Fruit fly (Drosophila melanogaster) whole organism, wandering third instar larva: ENCODE results near the gene CG42660.

Experiments used
- CG9705 ChIP-seq: fragments of 200-800 bp; sonication (Bioruptor generic); optimal IDR thresholded peaks from 2 replicates; lab custom pipeline; 2018; ENCODE audit warnings: missing biosample characterization, mild to moderate bottlenecking, missing genetic modification characterization
- Myc ChIP-seq: fragments of >200 bp; optimal IDR thresholded peaks from 2 replicates; lab custom pipeline; 2017
- N ChIP-seq: fragments of >200 bp; optimal IDR thresholded peaks from 2 replicates; lab custom pipeline; 2018; ENCODE audit warnings: missing biosample characterization, missing external identifiers, missing genetic modification characterization
- dl ChIP-seq, 2 experiments: fragments of 175-275, 200-275 bp in 1 of 2; fragments of 200-275 bp in 1 of 2; sonication (Bioruptor generic); optimal IDR thresholded peaks; lab custom pipeline; 2018; ENCODE audit warnings: mild to moderate bottlenecking in 2 of 2, missing biosample characterization in 2 of 2, missing genetic modification characterization in 2 of 2, moderate library complexity in 2 of 2; ENCODE audit not compliant: partially characterized antibody in 2 of 2, insufficient read depth in 1 of 2
- dmrt93B ChIP-seq: fragments of 200-800 bp; sonication (Bioruptor generic); optimal IDR thresholded peaks from 2 replicates; lab custom pipeline; 2018; ENCODE audit warnings: missing biosample characterization, mild to moderate bottlenecking, missing genetic modification characterization
- foxo ChIP-seq, 2 experiments: fragments of 200-800 bp; sonication (Bioruptor generic); optimal IDR thresholded peaks; 2 replicates in 1 of 2; 3 replicates in 1 of 2; lab custom pipeline; 2016 to 2017; ENCODE audit warnings: missing biosample characterization in 2 of 2, missing genetic modification characterization in 2 of 2
- pan ChIP-seq: fragments of >200 bp; optimal IDR thresholded peaks from 2 replicates; lab custom pipeline; 2017
- psq ChIP-seq: fragments of 200-800 bp; sonication (Bioruptor generic); optimal IDR thresholded peaks from 3 replicates; lab custom pipeline; 2017; ENCODE audit warnings: missing biosample characterization, mild to moderate bottlenecking, missing genetic modification characterization, moderate library complexity

DNA sequence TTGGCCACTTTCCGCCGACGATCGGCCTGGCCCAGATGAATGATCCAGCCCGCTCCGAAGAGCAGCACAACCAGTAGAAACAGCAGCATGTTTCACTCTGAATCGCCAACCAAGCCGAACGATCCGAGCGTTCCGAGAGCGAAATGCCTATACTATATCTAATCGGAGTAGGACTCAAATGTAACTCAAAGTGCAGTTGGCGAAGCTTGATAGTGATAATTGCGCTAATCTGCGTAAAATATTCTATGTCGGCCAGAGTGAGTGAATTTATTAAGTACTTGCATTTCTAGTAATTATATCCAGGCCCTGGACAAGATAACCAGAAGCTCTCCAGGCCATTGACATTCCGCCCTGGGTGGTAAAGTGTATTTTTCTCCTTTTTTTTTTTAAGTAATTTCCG is 30.8 kb downstream of the CG42660 start, which contains the start of gene Cyp4d8:
- TF ChIP-seq dmrt93B (GFP tag; lab: Kevin White, UChicago) = no peak
- no peak for TF ChIP-seq N (GFP tag; lab: Kevin White, UChicago)
- TF ChIP-seq psq (GFP tag; lab: Kevin White, UChicago) = no peak
- no peak for TF ChIP-seq CG9705
- TF ChIP-seq dl (GFP tag; optimal IDR thresholded peaks at IDR 0.05; lab: Kevin White, UChicago; ENCODE audit: insufficient read depth in 1 of 2, partially characterized antibody in 2 of 2) = no peak
- TF ChIP-seq pan = no peak
- TF ChIP-seq Myc (lab: Kevin White, UChicago) = no peak
- TF ChIP-seq foxo (GFP tag; optimal IDR thresholded peaks at IDR 0.05; lab: Kevin White, UChicago) = no peak
